Fruit fly (Drosophila melanogaster) whole organism, pupa: ENCODE data around the gene GluRIID.

ENCODE experiments used
- CG12605 ChIP-seq: fragments of 200-800 bp; sonication (Bioruptor generic); IDR thresholded peaks from 2 replicates; pipeline ENCODE4 v1.3.6; 2022; ENCODE audit warnings: missing biosample characterization, missing genetic modification characterization
- fd96Ca ChIP-seq: fragments of 200-800 bp; sonication (Bioruptor generic); IDR thresholded peaks from 3 replicates; pipeline ENCODE4 v1.3.6; 2022; ENCODE audit warnings: missing biosample characterization, missing genetic modification characterization

- TF ChIP-seq CG12605 (GFP tag; lab: Robert Waterston, UW) (no peak), fd96Ca (no peak)
Measured at dm6 chr3R:20617583-20617982, 34.7 kb downstream of the GluRIID start, which contains the start of gene CG5466.
